Worm (Caenorhabditis elegans) whole organism, L4 larva: ENCODE results near the gene mig-10.

ENCODE experiments used
- F37D6.2 ChIP-seq: sonication (generic microtip); optimal IDR thresholded peaks from 2 replicates; lab custom pipeline; 2016; ENCODE audit warnings: mild to moderate bottlenecking, missing genetic modification characterization, missing compliant biosample characterization
- F49E8.2 ChIP-seq: sonication (generic microtip); optimal IDR thresholded peaks from 2 replicates; lab custom pipeline; 2016; ENCODE audit warnings: missing compliant biosample characterization, mild to moderate bottlenecking, missing genetic modification characterization, borderline replicate concordance
- T20F7.1 ChIP-seq: fragments of 200-800 bp; sonication (Bioruptor generic); optimal IDR thresholded peaks from 2 replicates; lab custom pipeline; 2018; ENCODE audit warnings: mild to moderate bottlenecking, missing genetic modification characterization, missing compliant biosample characterization
- T26A8.4 ChIP-seq: fragments of 200-800 bp; sonication (Bioruptor generic); IDR thresholded peaks from 2 replicates; pipeline ENCODE4 v1.3.6; 2022; ENCODE audit warnings: missing genetic modification characterization, missing compliant biosample characterization
- Y48G9A.11 ChIP-seq: fragments of 200-800 bp; sonication (Bioruptor generic); IDR thresholded peaks from 2 replicates; pipeline ENCODE4 v1.3.6; 2022; ENCODE audit warnings: missing genetic modification reagents, missing genetic modification characterization, missing compliant biosample characterization
- Y5F2A.4 ChIP-seq: fragments of 200-800 bp; sonication (Bioruptor generic); optimal IDR thresholded peaks from 2 replicates; lab custom pipeline; 2018; ENCODE audit warnings: mild to moderate bottlenecking, missing genetic modification characterization, missing compliant biosample characterization
- ZK337.2 ChIP-seq: fragments of 200-800 bp; sonication (Bioruptor generic); IDR thresholded peaks from 2 replicates; pipeline ENCODE4 v1.3.6; 2022; ENCODE audit warnings: missing genetic modification reagents, missing genetic modification characterization, missing compliant biosample characterization
- ZK546.5 ChIP-seq, 2 experiments: sonication (generic microtip); optimal IDR thresholded peaks; 2 replicates each; lab custom pipeline; 2017; ENCODE audit warnings: missing biosample characterization in 2 of 2, missing genetic modification characterization in 2 of 2
- aha-1 ChIP-seq: fragments of 150-350 bp; peaks from one replicate; lab custom pipeline; 2014; ENCODE audit warnings: missing biosample characterization, missing genetic modification characterization
- aly-2 ChIP-seq: sonication (generic microtip); optimal IDR thresholded peaks from 2 replicates; lab custom pipeline; 2018; ENCODE audit warnings: missing biosample characterization, missing genetic modification characterization
- arid-1 ChIP-seq: fragments of 200-800 bp; sonication (Bioruptor generic); conservative IDR thresholded peaks from 2 replicates; pipeline ENCODE4 v1.3.6; 2022; ENCODE audit warnings: missing genetic modification reagents, missing genetic modification characterization, missing compliant biosample characterization
- ceh-20 ChIP-seq: fragments of 200-800 bp; sonication (Bioruptor generic); IDR thresholded peaks from 2 replicates; pipeline ENCODE4 v1.3.6; 2022; ENCODE audit warnings: missing genetic modification reagents, missing genetic modification characterization, missing compliant biosample characterization
- ceh-28 ChIP-seq: fragments of 150-350 bp; optimal IDR thresholded peaks from 2 replicates; lab custom pipeline; 2014; ENCODE audit warnings: missing biosample characterization, missing genetic modification reagents, missing genetic modification characterization
- ceh-32 ChIP-seq: sonication (generic microtip); optimal IDR thresholded peaks from 2 replicates; lab custom pipeline; 2016; ENCODE audit warnings: mild to moderate bottlenecking, missing genetic modification characterization, missing compliant biosample characterization; ENCODE audit not compliant: poor library complexity
- ceh-44 ChIP-seq: fragments of 200-800 bp; sonication (Bioruptor generic); IDR thresholded peaks from 2 replicates; pipeline ENCODE4 v1.3.6; 2022; ENCODE audit warnings: missing genetic modification reagents, missing genetic modification characterization, missing compliant biosample characterization
- daf-19 ChIP-seq: fragments of 200-800 bp; sonication (Bioruptor generic); conservative IDR thresholded peaks from 2 replicates; pipeline ENCODE4 v1.3.6; 2022; ENCODE audit warnings: missing genetic modification characterization, missing compliant biosample characterization
- dmd-6 ChIP-seq: fragments of 200-800 bp; sonication (Bioruptor generic); IDR thresholded peaks from 2 replicates; pipeline ENCODE4 v1.3.6; 2022; ENCODE audit warnings: missing genetic modification reagents, missing genetic modification characterization, missing compliant biosample characterization
- dpl-1 ChIP-seq: fragments of 150-350 bp; optimal IDR thresholded peaks from 2 replicates; lab custom pipeline; 2014; ENCODE audit warnings: missing biosample characterization, missing genetic modification reagents, missing genetic modification characterization
- duxl-1 ChIP-seq: sonication (generic microtip); optimal IDR thresholded peaks from 2 replicates; lab custom pipeline; 2016; ENCODE audit warnings: mild to moderate bottlenecking, missing genetic modification characterization, moderate library complexity, missing compliant biosample characterization; ENCODE audit not compliant: poor library complexity
- dve-1 ChIP-seq: sonication (generic microtip); optimal IDR thresholded peaks from 2 replicates; lab custom pipeline; 2017; ENCODE audit warnings: antibody characterized with exemption, mild to moderate bottlenecking, missing genetic modification characterization, missing compliant biosample characterization; ENCODE audit not compliant: insufficient read depth
- fkh-10 ChIP-seq: fragments of 150-350 bp; optimal IDR thresholded peaks from 2 replicates; lab custom pipeline; 2014; ENCODE audit warnings: missing biosample characterization, missing genetic modification reagents, missing genetic modification characterization
- hif-1 ChIP-seq, 2 experiments: sonication (generic microtip); optimal IDR thresholded peaks; 2 replicates each; lab custom pipeline; 2016 to 2017; ENCODE audit warnings: missing compliant biosample characterization in 2 of 2, missing genetic modification characterization in 2 of 2, missing genetic modification reagents in 2 of 2, missing genotype in 2 of 2, mild to moderate bottlenecking in 1 of 2
- hlh-11 ChIP-seq: fragments of 200-800 bp; sonication (Bioruptor generic); optimal IDR thresholded peaks from 2 replicates; lab custom pipeline; 2018; ENCODE audit warnings: mild to moderate bottlenecking, missing genetic modification characterization, missing compliant biosample characterization
- hlh-30 ChIP-seq: sonication (generic microtip); optimal IDR thresholded peaks from 2 replicates; lab custom pipeline; 2017; ENCODE audit warnings: antibody characterized with exemption, mild to moderate bottlenecking, missing genetic modification characterization, missing compliant biosample characterization; ENCODE audit not compliant: insufficient read depth
- hmg-1.1 ChIP-seq: fragments of 200-800 bp; sonication (Bioruptor generic); IDR thresholded peaks from 2 replicates; pipeline ENCODE4 v1.3.6; 2022; ENCODE audit warnings: missing genetic modification reagents, missing genetic modification characterization, missing compliant biosample characterization
- lin-13 ChIP-seq: fragments of 150-350 bp; optimal IDR thresholded peaks from 2 replicates; lab custom pipeline; 2014; ENCODE audit warnings: missing biosample characterization, missing genetic modification reagents, missing genetic modification characterization
- lin-38 ChIP-seq: fragments of 200-800 bp; sonication (Bioruptor generic); IDR thresholded peaks from 2 replicates; pipeline ENCODE4 v1.3.6; 2022; ENCODE audit warnings: missing genetic modification reagents, missing genetic modification characterization, missing compliant biosample characterization
- lsy-2 ChIP-seq, 2 experiments: fragments of 150-350 bp in 1 of 2; sonication (generic microtip) in 1 of 2; optimal IDR thresholded peaks; 2 replicates each; lab custom pipeline; 2014 to 2017; ENCODE audit warnings: missing biosample characterization in 2 of 2, missing genetic modification characterization in 2 of 2
- madf-5 ChIP-seq, 2 experiments: fragments of 200-800 bp; sonication (Bioruptor generic); IDR thresholded peaks; 2 replicates each; pipeline ENCODE4 v1.3.6; 2022; ENCODE audit warnings: missing compliant biosample characterization in 2 of 2, missing genetic modification characterization in 2 of 2
- madf-9 ChIP-seq: fragments of 200-800 bp; sonication (Bioruptor generic); conservative IDR thresholded peaks from 2 replicates; pipeline ENCODE4 v1.3.6; 2022; ENCODE audit warnings: missing genetic modification reagents, missing genetic modification characterization, missing compliant biosample characterization
- mes-2 ChIP-seq: sonication (generic microtip); optimal IDR thresholded peaks from 2 replicates; lab custom pipeline; 2016; ENCODE audit warnings: missing genotype, mild to moderate bottlenecking, missing genetic modification characterization, missing compliant biosample characterization; ENCODE audit not compliant: poor library complexity, severe bottlenecking
- mxl-3 ChIP-seq: fragments of 200-800 bp; sonication (Bioruptor generic); optimal IDR thresholded peaks from 2 replicates; lab custom pipeline; 2018; ENCODE audit warnings: mild to moderate bottlenecking, missing genetic modification characterization, missing compliant biosample characterization
- nhr-102 ChIP-seq: sonication (generic microtip); optimal IDR thresholded peaks from 2 replicates; lab custom pipeline; 2016; ENCODE audit warnings: mild to moderate bottlenecking, missing genetic modification characterization, moderate library complexity, missing compliant biosample characterization
- nhr-25 ChIP-seq: sonication (generic microtip); optimal IDR thresholded peaks from 2 replicates; lab custom pipeline; 2017; ENCODE audit warnings: missing genetic modification characterization, mild to moderate bottlenecking, missing compliant biosample characterization, antibody characterized with exemption, moderate library complexity, borderline replicate concordance; ENCODE audit not compliant: insufficient read depth
- nhr-28 ChIP-seq: fragments of 150-350 bp; optimal IDR thresholded peaks from 2 replicates; lab custom pipeline; 2014; ENCODE audit warnings: missing biosample characterization, missing genetic modification characterization
- nhr-48 ChIP-seq: sonication (generic microtip); optimal IDR thresholded peaks from 2 replicates; lab custom pipeline; 2016; ENCODE audit warnings: mild to moderate bottlenecking, missing genetic modification characterization, missing compliant biosample characterization
- nhr-6 ChIP-seq: fragments of 150-350 bp; optimal IDR thresholded peaks from 2 replicates; lab custom pipeline; 2014; ENCODE audit warnings: missing biosample characterization, missing genetic modification characterization
- pha-4 ChIP-seq, 2 experiments: fragments of 150-350 bp in 1 of 2; fragments of 200-800 bp in 1 of 2; sonication (Bioruptor generic) in 1 of 2; IDR thresholded peaks in 1 of 2; optimal IDR thresholded peaks in 1 of 2; 2 replicates each; pipeline versions ENCODE4 v1.3.6 to Lab custom; 2014 to 2022; ENCODE audit warnings: missing genetic modification characterization in 2 of 2, missing genetic modification reagents in 2 of 2, missing biosample characterization in 1 of 2, missing compliant biosample characterization in 1 of 2
- rbr-2 ChIP-seq: sonication (generic microtip); optimal IDR thresholded peaks from 2 replicates; lab custom pipeline; 2016; ENCODE audit warnings: missing genotype, missing genetic modification characterization, missing compliant biosample characterization
- snpc-1.2 ChIP-seq: fragments of 200-800 bp; sonication (Bioruptor generic); IDR thresholded peaks from 2 replicates; pipeline ENCODE4 v1.3.6; 2022; ENCODE audit warnings: missing genetic modification reagents, missing genetic modification characterization, missing compliant biosample characterization
- spr-1 ChIP-seq: sonication (generic microtip); optimal IDR thresholded peaks from 2 replicates; lab custom pipeline; 2016; ENCODE audit warnings: mild to moderate bottlenecking, missing genetic modification characterization, missing compliant biosample characterization
- tra-1 ChIP-seq: fragments of 200-800 bp; sonication (Bioruptor generic); IDR thresholded peaks from 2 replicates; pipeline ENCODE4 v1.3.6; 2022; ENCODE audit warnings: missing genetic modification reagents, missing genetic modification characterization, missing compliant biosample characterization
- unc-130 ChIP-seq: sonication (generic microtip); optimal IDR thresholded peaks from 2 replicates; lab custom pipeline; 2016; ENCODE audit warnings: missing genetic modification reagents, missing genetic modification characterization, missing compliant biosample characterization
- unc-39 ChIP-seq: sonication (generic microtip); optimal IDR thresholded peaks from 2 replicates; lab custom pipeline; 2017; ENCODE audit warnings: missing biosample characterization, missing genetic modification characterization
- unc-62 ChIP-seq, 3 experiments: fragments of 150-350 bp in 1 of 3; sonication (generic microtip); optimal IDR thresholded peaks in 2 of 3; peaks in 1 of 3; 1 replicate in 1 of 3; 2 replicates in 2 of 3; lab custom pipeline; 2014 to 2017; ENCODE audit warnings: missing biosample characterization in 3 of 3, missing genetic modification characterization in 3 of 3, missing genetic modification reagents in 3 of 3, missing genotype in 1 of 3
- vab-7 ChIP-seq: fragments of 200-800 bp; sonication (Bioruptor generic); IDR thresholded peaks from 2 replicates; pipeline ENCODE4 v1.3.6; 2022; ENCODE audit warnings: missing genetic modification reagents, missing genetic modification characterization, missing compliant biosample characterization
- zag-1 ChIP-seq: fragments of 150-350 bp; optimal IDR thresholded peaks from 2 replicates; lab custom pipeline; 2014; ENCODE audit warnings: missing biosample characterization, missing genetic modification characterization

The mig-10 gene

ce11 chrIII:8319100-8319499 is 40.2 kb downstream of the mig-10 start, which contains the start of gene F10E9.11:
F10E9.11 (minus strand) TSS chrIII:8319260.
- TF ChIP-seq snpc-1.2 (GFP tag; lab: Robert Waterston, UW) (0 out of 2 replicates have a peak, but pooled peaks have one; percentile 53), unc-62 (GFP tag; optimal IDR thresholded peaks at IDR 0.05 in 1 of 2; lab: Kevin White, UChicago) (peak in 1 of 2 experiments; percentile 17), unc-62 (tag; optimal IDR thresholded peaks at IDR 0.05; lab: Kevin White, UChicago) (no peak), nhr-6 (tag; lab: Kevin White, UChicago) (peak; percentile 65), vab-7 (GFP tag; lab: Robert Waterston, UW) (peak; percentile 37; the same call in 1 of the 2 replicates), rbr-2 (peak; percentile 46), dpl-1 (peak; percentile 96), hlh-11 (tag; lab: Kevin White, UChicago) (no peak), arid-1 (GFP tag; lab: Robert Waterston, UW) (peak; percentile 73; the same call in 1 of the 2 replicates), nhr-25 (tag; lab: Kevin White, UChicago) (peak; percentile 15), unc-130 (GFP tag; lab: Kevin White, UChicago) (peak; percentile 96), unc-39 (no peak), aly-2 (tag; lab: Kevin White, UChicago) (no peak), F49E8.2 (peak; percentile 22), hif-1 (tag; optimal IDR thresholded peaks at IDR 0.05; lab: Kevin White, UChicago) (peak in 1 of 2 experiments; percentile 87), mxl-3 (GFP tag; lab: Kevin White, UChicago) (peak; percentile 64), lin-13 (GFP tag; lab: Kevin White, UChicago) (peak; percentile 22), Y48G9A.11 (peak; percentile 82), nhr-28 (peak; percentile 4), spr-1 (tag; lab: Kevin White, UChicago) (peak; percentile 55), ceh-20 (peak; percentile 26; the same call in 1 of the 2 replicates), lin-38 (peak; percentile 78), mes-2 (tag; lab: Kevin White, UChicago) (peak; percentile 98), ceh-28 (tag; lab: Kevin White, UChicago) (no peak), fkh-10 (GFP tag; lab: Kevin White, UChicago) (no peak), hlh-30 (tag; lab: Kevin White, UChicago) (peak; percentile 57), aha-1 (tag; lab: Kevin White, UChicago) (peak; percentile 87), hmg-1.1 (GFP tag; lab: Robert Waterston, UW) (peak; percentile 63), madf-5 (GFP tag; IDR thresholded peaks at IDR 0.05; lab: Robert Waterston, UW) (no peak), T20F7.1 (GFP tag; lab: Kevin White, UChicago) (peak; percentile 36), lsy-2 (tag; optimal IDR thresholded peaks at IDR 0.05; lab: Kevin White, UChicago) (peak; percentile 28 to 88), F37D6.2 (peak; percentile 56), madf-9 (GFP tag; lab: Robert Waterston, UW) (peak; percentile 51; the same call in 1 of the 2 replicates), ZK546.5 (tag; optimal IDR thresholded peaks at IDR 0.05; lab: Kevin White, UChicago) (no peak), zag-1 (tag; lab: Kevin White, UChicago) (no peak), ceh-44 (GFP tag; lab: Robert Waterston, UW) (peak; percentile 48; the same call in 1 of the 2 replicates), tra-1 (GFP tag; lab: Robert Waterston, UW) (0 out of 2 replicates have a peak, but pooled peaks have one; percentile 20), pha-4 (GFP tag; IDR thresholded peaks at IDR 0.05; lab: Robert Waterston, UW) (no peak), pha-4 (tag; optimal IDR thresholded peaks at IDR 0.05; lab: Kevin White, UChicago) (peak; percentile 18), duxl-1 (tag; lab: Kevin White, UChicago) (peak; percentile 57), nhr-102 (tag; lab: Kevin White, UChicago) (peak; percentile 13), ceh-32 (tag; lab: Kevin White, UChicago) (no peak), dmd-6 (GFP tag; lab: Robert Waterston, UW) (peak; percentile 68; the same call in 1 of the 2 replicates), nhr-48 (tag; lab: Kevin White, UChicago) (peak; percentile 24), ZK337.2 (GFP tag; lab: Robert Waterston, UW) (peak; percentile 83), T26A8.4 (peak; percentile 45; the same call in 1 of the 2 replicates), daf-19 (0 out of 2 replicates have a peak, but pooled peaks have one; percentile 16), dve-1 (tag; lab: Kevin White, UChicago) (peak; percentile 72), Y5F2A.4 (GFP tag; lab: Kevin White, UChicago) (no peak)
